Fruit fly (Drosophila melanogaster): ENCODE results near the gene Mst84Da.

Mst84Da gene

dm6 chr3R:7334613-7335012 is 31.0 kb upstream of the Mst84Da start (continued):
- TF ChIP-seq slbo (GFP tag; IDR thresholded peaks at IDR 0.05): peak; percentile 39; the same call in 1 of the 2 replicates
- 0 out of 3 replicates have a peak, but pooled peaks have one; percentile 29 for TF ChIP-seq ci (GFP tag; IDR thresholded peaks at IDR 0.05)
- TF ChIP-seq CG18599 (GFP tag; optimal IDR thresholded peaks at IDR 0.05): peak; percentile 75
- no peak for TF ChIP-seq slou (GFP tag; optimal IDR thresholded peaks at IDR 0.05)
- peak; percentile 60; the same call in 2 of the 3 replicates for TF ChIP-seq row (GFP tag; IDR thresholded peaks at IDR 0.05)
- TF ChIP-seq CG9817 (tag; optimal IDR thresholded peaks at IDR 0.05): peak; percentile 10
- TF ChIP-seq CoRest (tag; optimal IDR thresholded peaks at IDR 0.05): peak; percentile 10
- peak; percentile 43; the same call in 1 of the 2 replicates for TF ChIP-seq CG32772 (GFP tag; IDR thresholded peaks at IDR 0.05)
- TF ChIP-seq NfI (GFP tag; optimal IDR thresholded peaks at IDR 0.05): peak; percentile 9
- TF ChIP-seq Gug (GFP tag; IDR thresholded peaks at IDR 0.05): no peak
- no peak for TF ChIP-seq CG16815 (GFP tag; optimal IDR thresholded peaks at IDR 0.05)
- peak; percentile 20 for TF ChIP-seq cwo (GFP tag; optimal IDR thresholded peaks at IDR 0.05)
- TF ChIP-seq CG10209 (GFP tag; optimal IDR thresholded peaks at IDR 0.05): peak; percentile 12
- no peak for TF ChIP-seq lbe (GFP tag; optimal IDR thresholded peaks at IDR 0.05)
- TF ChIP-seq Fer3 (tag; optimal IDR thresholded peaks at IDR 0.05): peak; percentile 44
- TF ChIP-seq pfk (GFP tag; optimal IDR thresholded peaks at IDR 0.05): no peak
- no peak for TF ChIP-seq CG4617 (GFP tag; optimal IDR thresholded peaks at IDR 0.05; ENCODE audit: borderline replicate concordance)
- TF ChIP-seq scrt (GFP tag; optimal IDR thresholded peaks at IDR 0.05): peak; percentile 2
- TF ChIP-seq bsh (GFP tag; optimal IDR thresholded peaks at IDR 0.05): peak in 1 of 2 experiments; percentile 38
- no peak for TF ChIP-seq peb (GFP tag; IDR thresholded peaks at IDR 0.05)
- TF ChIP-seq fd96Cb (tag; optimal IDR thresholded peaks at IDR 0.05): peak; percentile 6
- TF ChIP-seq sqz (GFP tag; optimal IDR thresholded peaks at IDR 0.05): no peak
- TF ChIP-seq h (optimal IDR thresholded peaks at IDR 0.05): no peak
- TF ChIP-seq CG14014 (GFP tag; IDR thresholded peaks at IDR 0.05): 0 out of 2 replicates have a peak, but pooled peaks have one; percentile 16
- TF ChIP-seq Oli (tag; optimal IDR thresholded peaks at IDR 0.05): peak; percentile 14
- TF ChIP-seq CG13424 (tag; optimal IDR thresholded peaks at IDR 0.05): peak; percentile 40
- peak; percentile 38 for TF ChIP-seq CG15514 (GFP tag; optimal IDR thresholded peaks at IDR 0.05)
- TF ChIP-seq caup (GFP tag; optimal IDR thresholded peaks at IDR 0.05; ENCODE audit: severe bottlenecking): peak; percentile 27
- no peak for TF ChIP-seq CG9437 (GFP tag; optimal IDR thresholded peaks at IDR 0.05)
- peak; percentile 46 for TF ChIP-seq CG7839 (tag; optimal IDR thresholded peaks at IDR 0.05)
- TF ChIP-seq CG9932 (GFP tag; IDR thresholded peaks at IDR 0.05): peak; percentile 33; the same call in 1 of the 2 replicates
- peak; percentile 47 for TF ChIP-seq Ptx1 (GFP tag; IDR thresholded peaks at IDR 0.05)
- TF ChIP-seq B-H1 (GFP tag; IDR thresholded peaks at IDR 0.05): 0 out of 3 replicates have a peak, but pooled peaks have one; percentile 10
- TF ChIP-seq sisA (GFP tag; IDR thresholded peaks at IDR 0.05): no peak
- TF ChIP-seq Meics (GFP tag; optimal IDR thresholded peaks at IDR 0.05): peak; percentile 38
- TF ChIP-seq Dbx (GFP tag; IDR thresholded peaks at IDR 0.05): no peak
- 0 out of 2 replicates have a peak, but pooled peaks have one; percentile 24 for TF ChIP-seq CG14441 (GFP tag; IDR thresholded peaks at IDR 0.05)
- peak; percentile 28 for TF ChIP-seq HHEX (GFP tag; optimal IDR thresholded peaks at IDR 0.05)
- no peak for TF ChIP-seq Mes4 (GFP tag; optimal IDR thresholded peaks at IDR 0.05)
- peak; percentile 14 for TF ChIP-seq Xbp1 (GFP tag; optimal IDR thresholded peaks at IDR 0.05)

DNA sequence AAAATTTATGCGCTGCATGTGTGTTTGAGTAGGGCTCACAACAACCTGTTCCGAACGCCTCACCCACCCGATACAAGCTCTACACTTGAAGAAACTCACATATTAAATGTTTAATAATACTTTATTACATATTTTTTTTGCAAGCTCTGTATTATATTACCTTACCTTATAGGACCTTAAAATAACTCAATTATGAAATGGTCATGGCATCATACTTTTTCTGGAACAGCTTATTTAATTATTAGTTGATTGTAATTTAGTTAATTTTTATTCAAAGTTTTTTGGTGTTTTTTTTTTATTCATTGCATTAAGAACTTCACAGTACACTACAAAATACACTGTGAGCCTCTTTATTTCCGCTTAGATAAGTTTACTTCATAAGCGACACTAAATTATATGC is 29.2 kb upstream of the Mst84Da start:
- TF ChIP-seq pnt (GFP tag; optimal IDR thresholded peaks at IDR 0.05) (no peak), Blimp-1 (GFP tag; optimal IDR thresholded peaks at IDR 0.05) (peak; percentile 15), CG13296 (GFP tag; optimal IDR thresholded peaks at IDR 0.05) (no peak), GATAe (GFP tag; conservative IDR thresholded peaks at IDR 0.05) (no peak), chn (GFP tag; optimal IDR thresholded peaks at IDR 0.05) (no peak), CG11504 (tag; optimal IDR thresholded peaks at IDR 0.05) (peak; percentile 53), CG9215 (GFP tag; IDR thresholded peaks at IDR 0.05) (no peak), Ets65A (GFP tag) (no peak), odd (GFP tag; optimal IDR thresholded peaks at IDR 0.05) (no peak), pzg (GFP tag; optimal IDR thresholded peaks at IDR 0.05) (no peak), phol (tag; optimal IDR thresholded peaks at IDR 0.05) (no peak), HLH4C (GFP tag; IDR thresholded peaks at IDR 0.05; ENCODE audit: partially characterized antibody) (no peak), CG11093 (GFP tag; IDR thresholded peaks at IDR 0.05) (no peak)
